Worm (Caenorhabditis elegans) whole organism, mixed stage, embryonic: ENCODE results near the gene C33G3.4.

Experiments used
- M03D4.4 ChIP-seq: sonication (generic microtip); optimal IDR thresholded peaks from 2 replicates; lab custom pipeline; 2017; ENCODE audit warnings: mild to moderate bottlenecking, missing genetic modification characterization, missing compliant biosample characterization
- bed-3 ChIP-seq: fragments of 200-800 bp; sonication (Bioruptor generic); optimal IDR thresholded peaks from 3 replicates; lab custom pipeline; 2018; ENCODE audit warnings: mild to moderate bottlenecking, missing genetic modification characterization, moderate library complexity, missing compliant biosample characterization
- ceh-39 ChIP-seq: fragments of 150-350 bp; optimal IDR thresholded peaks from 2 replicates; lab custom pipeline; 2014; ENCODE audit warnings: missing biosample characterization, missing genetic modification characterization
- ceh-43 ChIP-seq: fragments of 200-800 bp; sonication (Bioruptor generic); optimal IDR thresholded peaks from 2 replicates; lab custom pipeline; 2018; ENCODE audit warnings: mild to moderate bottlenecking, missing genetic modification characterization, moderate library complexity, missing compliant biosample characterization
- ceh-83 ChIP-seq: fragments of 200-800 bp; sonication (Bioruptor generic); optimal IDR thresholded peaks from 2 replicates; lab custom pipeline; 2018; ENCODE audit warnings: mild to moderate bottlenecking, missing genetic modification characterization, missing compliant biosample characterization
- ces-1 ChIP-seq: fragments of 150-350 bp; optimal IDR thresholded peaks from 2 replicates; lab custom pipeline; 2014; ENCODE audit warnings: missing biosample characterization, missing genetic modification reagents, missing genetic modification characterization
- cnd-1 ChIP-seq: fragments of 200-800 bp; sonication (Bioruptor generic); optimal IDR thresholded peaks from 2 replicates; lab custom pipeline; 2018; ENCODE audit warnings: mild to moderate bottlenecking, missing genetic modification characterization, missing compliant biosample characterization
- drap-1 ChIP-seq: fragments of 200-800 bp; sonication (Bioruptor generic); optimal IDR thresholded peaks from 3 replicates; lab custom pipeline; 2018; ENCODE audit warnings: mild to moderate bottlenecking, missing genetic modification characterization, missing compliant biosample characterization
- ham-2 ChIP-seq: fragments of 200-800 bp; sonication (Bioruptor generic); optimal IDR thresholded peaks from 2 replicates; lab custom pipeline; 2018; ENCODE audit warnings: mild to moderate bottlenecking, missing genetic modification characterization, missing compliant biosample characterization
- hlh-1 ChIP-seq: fragments of 150-350 bp; optimal IDR thresholded peaks from 2 replicates; lab custom pipeline; 2014; ENCODE audit warnings: missing biosample characterization, missing genetic modification reagents, missing genetic modification characterization
- lin-13 ChIP-seq: fragments of 150-350 bp; optimal IDR thresholded peaks from 2 replicates; lab custom pipeline; 2014; ENCODE audit warnings: missing biosample characterization, missing genetic modification characterization
- lin-32 ChIP-seq: fragments of 200-800 bp; sonication (Bioruptor generic); optimal IDR thresholded peaks from 2 replicates; lab custom pipeline; 2018; ENCODE audit warnings: mild to moderate bottlenecking, missing genetic modification characterization, missing compliant biosample characterization
- lsy-2 ChIP-seq: fragments of 150-350 bp; optimal IDR thresholded peaks from 2 replicates; lab custom pipeline; 2014; ENCODE audit warnings: missing biosample characterization, missing genetic modification characterization
- mep-1 ChIP-seq: fragments of 150-350 bp; optimal IDR thresholded peaks from 2 replicates; lab custom pipeline; 2017; ENCODE audit warnings: missing biosample characterization, missing genetic modification reagents, missing genetic modification characterization, inconsistent platforms
- nhr-2 ChIP-seq: fragments of 150-350 bp; optimal IDR thresholded peaks from 2 replicates; lab custom pipeline; 2014; ENCODE audit warnings: missing biosample characterization, missing genetic modification characterization
- nhr-237 ChIP-seq: fragments of 150-350 bp; optimal IDR thresholded peaks from 2 replicates; lab custom pipeline; 2014; ENCODE audit warnings: missing biosample characterization, missing genetic modification characterization
- nhr-76 ChIP-seq: sonication (generic microtip); optimal IDR thresholded peaks from 2 replicates; lab custom pipeline; 2017; ENCODE audit warnings: missing biosample characterization, missing genetic modification characterization
- sem-2 ChIP-seq: fragments of 200-800 bp; sonication (Bioruptor generic); optimal IDR thresholded peaks from 2 replicates; lab custom pipeline; 2018; ENCODE audit warnings: mild to moderate bottlenecking, missing genetic modification characterization, missing compliant biosample characterization
- snpc-4 ChIP-seq: fragments of 150-350 bp; optimal IDR thresholded peaks from 2 replicates; lab custom pipeline; 2014; ENCODE audit warnings: missing biosample characterization, missing genetic modification characterization
- tbx-8 ChIP-seq: fragments of 200-800 bp; sonication (Bioruptor generic); optimal IDR thresholded peaks from 2 replicates; lab custom pipeline; 2018; ENCODE audit warnings: mild to moderate bottlenecking, missing genetic modification characterization, moderate library complexity, missing compliant biosample characterization
- unc-62 ChIP-seq: fragments of 150-350 bp; optimal IDR thresholded peaks from 2 replicates; lab custom pipeline; 2014; ENCODE audit warnings: missing biosample characterization, missing genetic modification reagents, missing genetic modification characterization
- zip-8 ChIP-seq: fragments of 150-350 bp; optimal IDR thresholded peaks from 2 replicates; lab custom pipeline; 2014; ENCODE audit warnings: missing biosample characterization, missing genetic modification characterization

Gene C33G3.4

DNA sequence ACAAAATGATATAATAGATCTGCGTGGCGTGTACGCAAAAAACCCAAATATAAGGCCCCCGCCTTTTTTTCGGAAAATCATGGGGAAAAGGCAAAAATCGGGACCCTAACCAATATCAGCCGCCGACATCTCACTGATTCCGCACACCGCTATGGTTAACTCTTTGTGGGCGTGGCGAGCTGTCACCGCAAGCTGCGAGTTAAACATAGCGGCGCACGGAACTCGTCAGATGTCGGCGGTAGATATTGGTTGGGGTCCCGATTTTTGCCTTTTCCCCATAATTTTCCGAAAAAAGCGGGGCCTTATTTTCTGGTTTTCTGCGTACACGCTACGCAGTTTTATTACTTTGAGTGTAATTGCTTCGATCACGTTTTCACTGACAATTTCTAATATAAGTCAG lies 47.8 kb downstream of the C33G3.4 start:
- TF ChIP-seq ham-2 (no peak), cnd-1 (tag; lab: Kevin White, UChicago) (no peak), drap-1 (no peak), ceh-83 (no peak), unc-62 (GFP tag; lab: Kevin White, UChicago) (no peak), bed-3 (GFP tag; lab: Kevin White, UChicago) (no peak), zip-8 (tag; lab: Kevin White, UChicago) (no peak), ceh-39 (tag; lab: Kevin White, UChicago) (no peak), lin-32 (GFP tag; lab: Kevin White, UChicago) (no peak), ceh-43 (GFP tag; lab: Kevin White, UChicago) (no peak), mep-1 (tag; lab: Kevin White, UChicago) (no peak), lin-13 (tag; lab: Kevin White, UChicago) (no peak), snpc-4 (tag; lab: Kevin White, UChicago) (no peak)
- TF ChIP-seq, all 35 proteins: peak for 0

DNA sequence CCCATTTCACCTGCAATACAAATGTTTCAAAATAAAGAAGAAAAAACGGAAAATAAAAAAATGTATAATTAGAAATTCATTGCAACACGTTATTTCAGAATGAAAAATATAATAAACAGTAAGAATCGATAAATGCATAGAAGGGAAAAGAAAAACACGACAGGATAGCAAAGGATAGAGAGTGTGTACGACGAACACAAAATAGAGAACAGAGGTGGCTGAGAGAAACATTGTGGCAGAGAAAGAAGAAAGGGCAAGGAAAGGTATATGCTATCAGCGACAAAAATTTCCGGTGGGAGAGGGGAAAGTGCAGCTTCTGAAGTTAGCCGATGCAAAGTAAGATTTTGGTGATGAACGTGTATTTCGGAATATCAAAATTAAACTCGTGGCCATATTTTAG lies 54.9 kb downstream of the C33G3.4 start, which contains the start of gene F28H6.6:
Gene F28H6.6, minus strand, starts transcription at position 10 of the 400 bp plus-strand sequence.
- TF ChIP-seq nhr-237 (tag; lab: Kevin White, UChicago) (no peak), sem-2 (GFP tag; lab: Kevin White, UChicago) (no peak), M03D4.4 (tag; lab: Kevin White, UChicago) (no peak), hlh-1 (no peak), nhr-2 (tag; lab: Kevin White, UChicago) (no peak), lin-32 (GFP tag; lab: Kevin White, UChicago) (no peak), ham-2 (no peak), snpc-4 (tag; lab: Kevin White, UChicago) (no peak), unc-62 (GFP tag; lab: Kevin White, UChicago) (no peak), nhr-76 (tag; lab: Kevin White, UChicago) (no peak), lsy-2 (tag; lab: Kevin White, UChicago) (no peak), tbx-8 (GFP tag; lab: Kevin White, UChicago) (no peak), ces-1 (GFP tag; lab: Kevin White, UChicago) (no peak), zip-8 (tag; lab: Kevin White, UChicago) (no peak)
- TF ChIP-seq, all 35 proteins: peak for 0
